Fruit fly (Drosophila melanogaster) whole organism: ENCODE data around the gene stet.

Source experiments
- CG8478 ChIP-seq: fragments of >200 bp; optimal IDR thresholded peaks from 2 replicates; lab custom pipeline; 2018; ENCODE audit warnings: inconsistent platforms
- Dll ChIP-seq: fragments of >200 bp; optimal IDR thresholded peaks from 2 replicates; lab custom pipeline; 2017
- EcR ChIP-seq, 2 experiments: fragments of >200 bp; optimal IDR thresholded peaks; 2 replicates each; lab custom pipeline; 2017; ENCODE audit warnings: missing biosample characterization in 2 of 2, missing genetic modification characterization in 2 of 2, missing genetic modification reagents in 2 of 2
- pan ChIP-seq: fragments of >200 bp; optimal IDR thresholded peaks from 2 replicates; lab custom pipeline; 2017
- psq ChIP-seq: fragments of >200 bp; optimal IDR thresholded peaks from 2 replicates; lab custom pipeline; 2017
- usp ChIP-seq: fragments of >200 bp; optimal IDR thresholded peaks from 2 replicates; lab custom pipeline; 2017; ENCODE audit warnings: missing biosample characterization, missing genetic modification characterization, mixed read lengths

The stet gene

DNA sequence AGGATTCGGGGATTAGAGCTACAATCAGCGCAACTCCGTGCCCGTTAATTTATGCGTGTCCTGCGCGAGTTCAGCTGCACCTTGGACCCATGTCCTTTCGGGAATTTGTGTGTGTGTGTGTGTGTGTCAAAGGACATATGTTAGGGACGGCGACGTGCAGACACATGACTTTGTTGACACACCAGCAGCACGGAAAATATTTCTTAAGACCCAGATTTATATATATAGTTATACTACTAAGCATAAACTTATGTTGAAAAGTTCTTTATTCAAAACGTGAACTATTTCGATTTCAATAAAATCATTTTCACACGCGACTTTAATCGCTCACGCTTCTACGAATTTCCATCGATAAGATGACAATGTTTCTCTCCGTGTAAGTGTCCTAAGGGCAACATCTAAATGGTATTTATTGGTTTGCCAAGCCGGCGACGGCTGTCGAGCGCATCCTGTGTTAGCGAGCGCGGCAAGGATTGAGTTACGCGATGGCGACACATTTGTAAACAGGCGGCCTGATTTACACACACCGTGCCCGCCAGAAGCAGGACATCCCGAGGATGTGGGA lies 57.8 kb downstream of the stet start:
- TF ChIP-seq pan (lab: Kevin White, UChicago) (no peak), psq (no peak), CG8478 (lab: Kevin White, UChicago) (no peak), EcR (GFP tag; optimal IDR thresholded peaks at IDR 0.05; lab: Kevin White, UChicago) (no peak), Dll (lab: Kevin White, UChicago) (no peak), usp (GFP tag; lab: Kevin White, UChicago) (no peak)
